Comparison of ENCODE assay signal across 4 worm cellular contexts in genomic region chrX:15494154-15494553, ce11.
A peak's percentile ranks its signal among the peaks of the same experiment; 100 is the strongest.
TF ChIP-seq lines count a peak whose summit lies in the region.

No protein-coding gene starts in this region.

TF ChIP-seq in whole organism, L1 larva, 84 proteins besides CTCF, POLR2A, EP300 and RAD21:
- TF ChIP-seq lin-35 (GFP tag; optimal IDR thresholded peaks at IDR 0.05; lab: Kevin White, UChicago), result peak in 1 of 2 experiments; percentile 29
- TF ChIP-seq elt-3 (tag; optimal IDR thresholded peaks at IDR 0.05; lab: Kevin White, UChicago), result no peak
- TF ChIP-seq efl-1 (optimal IDR thresholded peaks at IDR 0.05; lab: Kevin White, UChicago), result no peak
- peak in 1 of 2 experiments; percentile 92 for TF ChIP-seq efl-1 (GFP tag; optimal IDR thresholded peaks at IDR 0.05 in 1 of 2; lab: Kevin White, UChicago)
- no peak for TF ChIP-seq nhr-237 (tag; optimal IDR thresholded peaks at IDR 0.05; lab: Kevin White, UChicago)
- no peak for TF ChIP-seq rnt-1 (tag; optimal IDR thresholded peaks at IDR 0.05; lab: Kevin White, UChicago)
- no peak for TF ChIP-seq dsc-1 (tag; optimal IDR thresholded peaks at IDR 0.05; lab: Kevin White, UChicago)
- no peak for TF ChIP-seq nhr-90 (tag; optimal IDR thresholded peaks at IDR 0.05; lab: Kevin White, UChicago; ENCODE audit: poor library complexity)
- TF ChIP-seq nhr-71 (tag; optimal IDR thresholded peaks at IDR 0.05; lab: Kevin White, UChicago), result peak; percentile 8
- TF ChIP-seq elt-2 (tag; optimal IDR thresholded peaks at IDR 0.05; lab: Kevin White, UChicago), result peak; percentile 57
- TF ChIP-seq ceh-82 (tag; optimal IDR thresholded peaks at IDR 0.05; lab: Kevin White, UChicago), result no peak
- no peak for TF ChIP-seq mep-1 (tag; optimal IDR thresholded peaks at IDR 0.05; lab: Kevin White, UChicago)
- no peak for TF ChIP-seq F16B12.6 (tag; optimal IDR thresholded peaks at IDR 0.05; lab: Kevin White, UChicago)
- no peak for TF ChIP-seq zag-1 (tag; optimal IDR thresholded peaks at IDR 0.05; lab: Kevin White, UChicago)
- TF ChIP-seq lin-13 (GFP tag; optimal IDR thresholded peaks at IDR 0.05; lab: Kevin White, UChicago), result no peak

TF ChIP-seq in whole organism, L2 larva, 48 proteins besides CTCF, POLR2A, EP300 and RAD21:
- TF ChIP-seq unc-55 (GFP tag; optimal IDR thresholded peaks at IDR 0.05; lab: Kevin White, UChicago) (no peak), alr-1 (tag; optimal IDR thresholded peaks at IDR 0.05; lab: Kevin White, UChicago) (no peak), aly-2 (tag; optimal IDR thresholded peaks at IDR 0.05; lab: Kevin White, UChicago) (no peak), Y55F3AM.14 (GFP tag; optimal IDR thresholded peaks at IDR 0.05; lab: Kevin White, UChicago) (no peak), elt-3 (tag; optimal IDR thresholded peaks at IDR 0.05; lab: Kevin White, UChicago) (no peak), nhr-25 (tag; optimal IDR thresholded peaks at IDR 0.05; lab: Kevin White, UChicago) (peak; percentile 24), ztf-1 (GFP tag; conservative IDR thresholded peaks at IDR 0.05; lab: Robert Waterston, UW) (no peak), fos-1 (tag; optimal IDR thresholded peaks at IDR 0.05; lab: Kevin White, UChicago) (peak; percentile 19), blmp-1 (tag; optimal IDR thresholded peaks at IDR 0.05; lab: Kevin White, UChicago; ENCODE audit: insufficient read depth) (no peak), sma-9 (GFP tag; optimal IDR thresholded peaks at IDR 0.05; lab: Kevin White, UChicago) (peak; percentile 7), sma-9 (tag; optimal IDR thresholded peaks at IDR 0.05; lab: Kevin White, UChicago) (no peak), nhr-237 (tag; optimal IDR thresholded peaks at IDR 0.05; lab: Kevin White, UChicago) (no peak)

TF ChIP-seq in whole organism, L3 larva, 47 proteins besides CTCF, POLR2A, EP300 and RAD21:
- TF ChIP-seq aly-2 (tag; optimal IDR thresholded peaks at IDR 0.05; lab: Kevin White, UChicago), result no peak
- TF ChIP-seq elt-2 (tag; optimal IDR thresholded peaks at IDR 0.05; lab: Kevin White, UChicago), result peak; percentile 54
- peak; percentile 53 for TF ChIP-seq pqm-1 (tag; optimal IDR thresholded peaks at IDR 0.05; lab: Kevin White, UChicago)
- TF ChIP-seq hmg-11 (tag; optimal IDR thresholded peaks at IDR 0.05; lab: Kevin White, UChicago), result no peak
- peak; percentile 30 for TF ChIP-seq nhr-43 (tag; optimal IDR thresholded peaks at IDR 0.05; lab: Kevin White, UChicago; ENCODE audit: poor library complexity, severe bottlenecking)

TF ChIP-seq in whole organism, L4 larva, 104 proteins besides CTCF, POLR2A, EP300 and RAD21:
- TF ChIP-seq skn-1 (tag; optimal IDR thresholded peaks at IDR 0.05; lab: Kevin White, UChicago), result no peak
- TF ChIP-seq unc-39 (tag; optimal IDR thresholded peaks at IDR 0.05; lab: Kevin White, UChicago), result no peak
- TF ChIP-seq mes-2 (tag; optimal IDR thresholded peaks at IDR 0.05; lab: Kevin White, UChicago; ENCODE audit: poor library complexity, severe bottlenecking), result no peak
- TF ChIP-seq aha-1 (tag; lab: Kevin White, UChicago), result peak; percentile 16
- no peak for TF ChIP-seq Y75B8A.6 (GFP tag; IDR thresholded peaks at IDR 0.05; lab: Robert Waterston, UW)
- no peak for TF ChIP-seq saeg-2 (GFP tag; IDR thresholded peaks at IDR 0.05; lab: Robert Waterston, UW)
- no peak for TF ChIP-seq jun-1 (tag; optimal IDR thresholded peaks at IDR 0.05; lab: Kevin White, UChicago)
- no peak for TF ChIP-seq F37D6.2 (tag; optimal IDR thresholded peaks at IDR 0.05; lab: Kevin White, UChicago)
- TF ChIP-seq vab-7 (GFP tag; IDR thresholded peaks at IDR 0.05; lab: Robert Waterston, UW), result no peak
- TF ChIP-seq nhr-28 (tag; optimal IDR thresholded peaks at IDR 0.05; lab: Kevin White, UChicago), result peak; percentile 50
- TF ChIP-seq lin-39 (tag; optimal IDR thresholded peaks at IDR 0.05; lab: Kevin White, UChicago), result no peak
- TF ChIP-seq lin-15B (tag; optimal IDR thresholded peaks at IDR 0.05; lab: Kevin White, UChicago), result no peak
- no peak for TF ChIP-seq daf-12 (tag; optimal IDR thresholded peaks at IDR 0.05; lab: Kevin White, UChicago)
- TF ChIP-seq nhr-77 (tag; optimal IDR thresholded peaks at IDR 0.05; lab: Kevin White, UChicago), result no peak
- no peak for TF ChIP-seq nhr-111 (GFP tag; optimal IDR thresholded peaks at IDR 0.05; lab: Kevin White, UChicago)
- TF ChIP-seq zag-1 (tag; optimal IDR thresholded peaks at IDR 0.05; lab: Kevin White, UChicago), result no peak
- no peak for TF ChIP-seq lin-29 (GFP tag; IDR thresholded peaks at IDR 0.05; lab: Robert Waterston, UW)
- no peak for TF ChIP-seq ceh-32 (tag; optimal IDR thresholded peaks at IDR 0.05; lab: Kevin White, UChicago; ENCODE audit: poor library complexity)
- TF ChIP-seq nhr-41 (GFP tag; IDR thresholded peaks at IDR 0.05; lab: Robert Waterston, UW), result no peak
- no peak for TF ChIP-seq gei-8 (GFP tag; optimal IDR thresholded peaks at IDR 0.05; lab: Kevin White, UChicago)
- TF ChIP-seq fos-1 (tag; optimal IDR thresholded peaks at IDR 0.05; lab: Kevin White, UChicago), result no peak
- TF ChIP-seq dmd-9 (GFP tag; IDR thresholded peaks at IDR 0.05; lab: Robert Waterston, UW), result no peak
- no peak for TF ChIP-seq daf-16 (GFP tag; optimal IDR thresholded peaks at IDR 0.05; lab: Kevin White, UChicago)
- peak; percentile 58 for TF ChIP-seq daf-16 (tag; optimal IDR thresholded peaks at IDR 0.05; lab: Kevin White, UChicago)
- TF ChIP-seq T26A8.4 (GFP tag; IDR thresholded peaks at IDR 0.05; lab: Robert Waterston, UW), result no peak
- no peak for TF ChIP-seq php-3 (GFP tag; IDR thresholded peaks at IDR 0.05; lab: Robert Waterston, UW)
- TF ChIP-seq hmg-1.1 (GFP tag; IDR thresholded peaks at IDR 0.05; lab: Robert Waterston, UW), result no peak
- no peak for TF ChIP-seq aly-2 (tag; optimal IDR thresholded peaks at IDR 0.05; lab: Kevin White, UChicago)
- TF ChIP-seq attf-4 (tag; optimal IDR thresholded peaks at IDR 0.05; lab: Kevin White, UChicago), result no peak
- TF ChIP-seq nhr-11 (tag; optimal IDR thresholded peaks at IDR 0.05; lab: Kevin White, UChicago), result no peak
- no peak for TF ChIP-seq nhr-102 (tag; optimal IDR thresholded peaks at IDR 0.05; lab: Kevin White, UChicago)
- TF ChIP-seq mep-1 (tag; optimal IDR thresholded peaks at IDR 0.05; lab: Kevin White, UChicago), result peak; percentile 32
- no peak for TF ChIP-seq ztf-11 (tag; optimal IDR thresholded peaks at IDR 0.05; lab: Kevin White, UChicago)
- peak; percentile 10 for TF ChIP-seq hlh-30 (tag; optimal IDR thresholded peaks at IDR 0.05; lab: Kevin White, UChicago; ENCODE audit: insufficient read depth)
- no peak for TF ChIP-seq nhr-237 (tag; optimal IDR thresholded peaks at IDR 0.05; lab: Kevin White, UChicago)
- TF ChIP-seq dve-1 (tag; optimal IDR thresholded peaks at IDR 0.05; lab: Kevin White, UChicago; ENCODE audit: insufficient read depth), result peak; percentile 71

Comparison
In these comparisons a context has a peak if more than half of its experiments do, and no peak if none do; other contexts are left out.
1. Of the 29 proteins assayed by ChIP-seq in both whole organism, L4 larva and whole organism, L1 larva: peak only in whole organism, L4 larva: aha-1, mep-1 and nhr-28; only in whole organism, L1 larva: none; in both: none; in neither: 26.